In the genomic region with DNA sequence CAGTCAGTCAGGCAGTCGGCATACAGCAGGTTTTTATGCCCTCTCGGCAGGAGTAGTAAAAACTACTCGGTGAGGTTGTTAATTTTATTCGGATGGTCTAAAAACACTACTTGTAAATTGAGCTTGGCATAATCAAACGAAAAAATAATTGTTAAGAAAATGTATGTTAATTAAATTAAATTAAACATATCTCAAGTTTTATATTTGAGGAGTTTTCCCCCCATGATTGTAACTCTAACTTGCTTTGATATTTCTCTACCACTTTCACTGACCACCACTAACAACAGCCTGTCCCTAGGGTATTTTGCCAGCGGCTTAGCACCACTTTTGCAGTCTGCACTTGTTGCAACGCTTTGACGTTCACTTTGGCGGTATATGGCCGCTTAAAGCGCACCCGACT, we compare ENCODE assay signal across 4 fruit fly cellular contexts.
A peak's percentile ranks its signal among the peaks of the same experiment; 100 is the strongest.
TF ChIP-seq lines count a peak whose summit lies in the region.

No protein-coding gene starts in this region.

- TF ChIP-seq CTCF in whole organism, embryonic (GFP tag; optimal IDR thresholded peaks at IDR 0.05; lab: Kevin White, UChicago): no peak

TF ChIP-seq in whole organism, embryonic, 481 proteins besides CTCF, POLR2A, EP300 and RAD21:
- TF ChIP-seq Sin3A (optimal IDR thresholded peaks at IDR 0.05; lab: Kevin White, UChicago): no peak
- TF ChIP-seq Drgx (GFP tag; IDR thresholded peaks at IDR 0.05; lab: Robert Waterston, UW): peak; percentile 50
- no peak for TF ChIP-seq dmrt11E (tag; optimal IDR thresholded peaks at IDR 0.05; lab: Kevin White, UChicago)

TF ChIP-seq in whole organism, prepupa, 60 proteins besides CTCF, POLR2A, EP300 and RAD21 (continues in another document):
- no peak for TF ChIP-seq CG1621 (tag; optimal IDR thresholded peaks at IDR 0.05; lab: Kevin White, UChicago)
- 0 out of 2 replicates have a peak, but pooled peaks have one; percentile 8 for TF ChIP-seq CG11294 (GFP tag; IDR thresholded peaks at IDR 0.05; lab: Robert Waterston, UW)
- TF ChIP-seq cyc (GFP tag; optimal IDR thresholded peaks at IDR 0.05; lab: Kevin White, UChicago): peak; percentile 31
- TF ChIP-seq CG16779 (tag; optimal IDR thresholded peaks at IDR 0.05; lab: Kevin White, UChicago): peak; percentile 13
- peak; percentile 27 for TF ChIP-seq topi (GFP tag; optimal IDR thresholded peaks at IDR 0.05; lab: Kevin White, UChicago)
- peak; percentile 9 for TF ChIP-seq Eip75B (GFP tag; optimal IDR thresholded peaks at IDR 0.05; lab: Kevin White, UChicago)
- TF ChIP-seq CG6808 (GFP tag; optimal IDR thresholded peaks at IDR 0.05; lab: Kevin White, UChicago): peak; percentile 62
- peak; percentile 46 for TF ChIP-seq CG10669 (GFP tag; optimal IDR thresholded peaks at IDR 0.05; lab: Kevin White, UChicago)
- TF ChIP-seq Hr38 (GFP tag; optimal IDR thresholded peaks at IDR 0.05; lab: Kevin White, UChicago): no peak
- TF ChIP-seq CG11902 (GFP tag; optimal IDR thresholded peaks at IDR 0.05; lab: Kevin White, UChicago): no peak
- no peak for TF ChIP-seq CG6163 (GFP tag; IDR thresholded peaks at IDR 0.05; lab: Robert Waterston, UW)
- TF ChIP-seq Ets21C (GFP tag; optimal IDR thresholded peaks at IDR 0.05; lab: Kevin White, UChicago): no peak
- TF ChIP-seq Smox (GFP tag; optimal IDR thresholded peaks at IDR 0.05; lab: Kevin White, UChicago): peak; percentile 36
- TF ChIP-seq achi (GFP tag; optimal IDR thresholded peaks at IDR 0.05; lab: Kevin White, UChicago): peak; percentile 68
- peak; percentile 37 for TF ChIP-seq Ets96B (tag; optimal IDR thresholded peaks at IDR 0.05; lab: Kevin White, UChicago)
- TF ChIP-seq Gug (GFP tag; IDR thresholded peaks at IDR 0.05; lab: Robert Waterston, UW): no peak
- no peak for TF ChIP-seq dsx (GFP tag; optimal IDR thresholded peaks at IDR 0.05; lab: Kevin White, UChicago; ENCODE audit: poor library complexity, severe bottlenecking)
- no peak for TF ChIP-seq Eip93F (GFP tag; optimal IDR thresholded peaks at IDR 0.05; lab: Kevin White, UChicago)
- TF ChIP-seq OdsH (GFP tag; optimal IDR thresholded peaks at IDR 0.05; lab: Kevin White, UChicago): peak; percentile 25
- TF ChIP-seq CG15336 (GFP tag; IDR thresholded peaks at IDR 0.05; lab: Robert Waterston, UW): peak; percentile 63
- no peak for TF ChIP-seq dac (GFP tag; optimal IDR thresholded peaks at IDR 0.05; lab: Kevin White, UChicago)
- peak; percentile 42 for TF ChIP-seq esn (GFP tag; optimal IDR thresholded peaks at IDR 0.05; lab: Kevin White, UChicago)
- TF ChIP-seq fd59A (GFP tag; optimal IDR thresholded peaks at IDR 0.05; lab: Kevin White, UChicago): peak; percentile 57
- TF ChIP-seq Lpt (GFP tag; optimal IDR thresholded peaks at IDR 0.05; lab: Kevin White, UChicago): peak; percentile 8
- peak in 1 of 2 experiments; percentile 32 for TF ChIP-seq ss (GFP tag; optimal IDR thresholded peaks at IDR 0.05; lab: Kevin White, UChicago)
- peak; percentile 53 for TF ChIP-seq Hr4 (GFP tag; optimal IDR thresholded peaks at IDR 0.05; lab: Kevin White, UChicago)
- peak; percentile 24 for TF ChIP-seq CG6792 (GFP tag; optimal IDR thresholded peaks at IDR 0.05; lab: Kevin White, UChicago)

TF ChIP-seq in whole organism, pupa, 21 proteins besides CTCF, POLR2A, EP300 and RAD21:
- TF ChIP-seq CG9948 (tag; optimal IDR thresholded peaks at IDR 0.05; lab: Kevin White, UChicago): peak; percentile 38
- TF ChIP-seq CG8159 (tag; optimal IDR thresholded peaks at IDR 0.05; lab: Kevin White, UChicago): peak; percentile 71
- TF ChIP-seq CG34367 (tag; optimal IDR thresholded peaks at IDR 0.05; lab: Kevin White, UChicago): peak; percentile 18
- no peak for TF ChIP-seq Pif1B (GFP tag; optimal IDR thresholded peaks at IDR 0.05; lab: Kevin White, UChicago)
- no peak for TF ChIP-seq Ets98B (GFP tag; IDR thresholded peaks at IDR 0.05; lab: Robert Waterston, UW)
- no peak for TF ChIP-seq EcR (GFP tag; optimal IDR thresholded peaks at IDR 0.05; lab: Kevin White, UChicago)
- TF ChIP-seq CG10348 (GFP tag; IDR thresholded peaks at IDR 0.05; lab: Robert Waterston, UW): no peak
- no peak for TF ChIP-seq rn (GFP tag; IDR thresholded peaks at IDR 0.05; lab: Robert Waterston, UW)
- TF ChIP-seq fd96Ca (GFP tag; IDR thresholded peaks at IDR 0.05; lab: Robert Waterston, UW): peak; percentile 34; the same call in 1 of the 3 replicates
- peak; percentile 53 for TF ChIP-seq CG8301 (tag; optimal IDR thresholded peaks at IDR 0.05; lab: Kevin White, UChicago)
- peak; percentile 49 for TF ChIP-seq CG14655 (GFP tag; optimal IDR thresholded peaks at IDR 0.05; lab: Kevin White, UChicago)
- TF ChIP-seq gl (tag; optimal IDR thresholded peaks at IDR 0.05; lab: Kevin White, UChicago): no peak
- TF ChIP-seq Pif1A (GFP tag; optimal IDR thresholded peaks at IDR 0.05; lab: Kevin White, UChicago): peak; percentile 21
- TF ChIP-seq CG4496 (GFP tag; IDR thresholded peaks at IDR 0.05; lab: Robert Waterston, UW): no peak
- 0 out of 2 replicates have a peak, but pooled peaks have one; percentile 27 for TF ChIP-seq CG32121 (GFP tag; IDR thresholded peaks at IDR 0.05; lab: Robert Waterston, UW)
- TF ChIP-seq Snoo (tag; optimal IDR thresholded peaks at IDR 0.05; lab: Kevin White, UChicago): no peak
- no peak for TF ChIP-seq D1 (tag; optimal IDR thresholded peaks at IDR 0.05; lab: Kevin White, UChicago)
- peak; percentile 53 for TF ChIP-seq CG15710 (tag; optimal IDR thresholded peaks at IDR 0.05; lab: Kevin White, UChicago)
- TF ChIP-seq CG12605 (GFP tag; IDR thresholded peaks at IDR 0.05; lab: Robert Waterston, UW): no peak
- peak; percentile 44 for TF ChIP-seq CG17806 (tag; optimal IDR thresholded peaks at IDR 0.05; lab: Kevin White, UChicago)
- TF ChIP-seq CG13204 (GFP tag; optimal IDR thresholded peaks at IDR 0.05; lab: Kevin White, UChicago): no peak

TF ChIP-seq in whole organism, wandering third instar larva, 38 proteins besides CTCF, POLR2A, EP300 and RAD21:
- TF ChIP-seq brk (GFP tag; optimal IDR thresholded peaks at IDR 0.05; lab: Kevin White, UChicago) (no peak), HLH106 (tag; optimal IDR thresholded peaks at IDR 0.05; lab: Kevin White, UChicago) (peak; percentile 8), Sp1 (GFP tag; optimal IDR thresholded peaks at IDR 0.05; lab: Kevin White, UChicago) (no peak), dmrt93B (GFP tag; optimal IDR thresholded peaks at IDR 0.05; lab: Kevin White, UChicago) (peak; percentile 17), Rel (GFP tag; optimal IDR thresholded peaks at IDR 0.05; lab: Kevin White, UChicago) (no peak), Rel (tag; optimal IDR thresholded peaks at IDR 0.05; lab: Kevin White, UChicago) (no peak), foxo (GFP tag; optimal IDR thresholded peaks at IDR 0.05; lab: Kevin White, UChicago) (peak in 1 of 2 experiments; percentile 15)
